Worm (Caenorhabditis elegans) whole organism, late embryonic: ENCODE results near the gene rnh-2.

ENCODE experiments used
- K02D7.2 ChIP-seq: sonication (generic microtip); optimal IDR thresholded peaks from 2 replicates; lab custom pipeline; 2017; ENCODE audit warnings: mild to moderate bottlenecking, missing genetic modification characterization, missing compliant biosample characterization
- ceh-18 ChIP-seq: sonication (generic microtip); optimal IDR thresholded peaks from 2 replicates; lab custom pipeline; 2016; ENCODE audit warnings: missing genetic modification characterization, missing compliant biosample characterization
- ceh-45 ChIP-seq: fragments of 200-800 bp; sonication (Bioruptor generic); IDR thresholded peaks from 2 replicates; pipeline ENCODE4 v1.3.6; 2022; ENCODE audit warnings: missing genetic modification reagents, missing genetic modification characterization, missing compliant biosample characterization
- ceh-6 ChIP-seq: fragments of 200-800 bp; sonication (Bioruptor generic); optimal IDR thresholded peaks from 2 replicates; lab custom pipeline; 2018; ENCODE audit warnings: mild to moderate bottlenecking, missing genetic modification characterization, missing compliant biosample characterization
- ceh-9 ChIP-seq: sonication (generic microtip); optimal IDR thresholded peaks from 2 replicates; lab custom pipeline; 2016; ENCODE audit warnings: mild to moderate bottlenecking, missing genetic modification characterization, inconsistent platforms, missing compliant biosample characterization
- elt-2 ChIP-seq: sonication (generic microtip); optimal IDR thresholded peaks from 2 replicates; lab custom pipeline; 2016; ENCODE audit warnings: missing genetic modification reagents, missing genetic modification characterization, missing compliant biosample characterization
- nfya-1 ChIP-seq: sonication (generic microtip); optimal IDR thresholded peaks from 2 replicates; lab custom pipeline; 2017; ENCODE audit warnings: missing genetic modification characterization, mild to moderate bottlenecking, missing compliant biosample characterization, antibody characterized with exemption, moderate library complexity
- pha-4 ChIP-seq: fragments of 150-350 bp; optimal IDR thresholded peaks from 2 replicates; lab custom pipeline; 2018; ENCODE audit warnings: missing biosample characterization, missing genetic modification reagents, missing genetic modification characterization
- pros-1 ChIP-seq: fragments of 150-350 bp; optimal IDR thresholded peaks from 2 replicates; lab custom pipeline; 2014; ENCODE audit warnings: missing biosample characterization, missing genetic modification reagents, missing genetic modification characterization
- sox-4 ChIP-seq: sonication (generic microtip); optimal IDR thresholded peaks from 2 replicates; lab custom pipeline; 2017; ENCODE audit warnings: mild to moderate bottlenecking, missing genetic modification characterization, inconsistent platforms, missing compliant biosample characterization
- tbx-2 ChIP-seq: sonication (generic microtip); optimal IDR thresholded peaks from 2 replicates; lab custom pipeline; 2016; ENCODE audit warnings: missing genetic modification characterization, missing compliant biosample characterization
- unc-55 ChIP-seq: sonication (generic microtip); optimal IDR thresholded peaks from 2 replicates; lab custom pipeline; 2017; ENCODE audit warnings: missing biosample characterization, missing genetic modification reagents, missing genetic modification characterization
- unc-86 ChIP-seq: sonication (generic microtip); optimal IDR thresholded peaks from 2 replicates; lab custom pipeline; 2016; ENCODE audit warnings: missing genetic modification characterization, missing compliant biosample characterization

- TF ChIP-seq tbx-2 (tag; lab: Kevin White, UChicago) (no peak), pros-1 (tag; lab: Kevin White, UChicago) (no peak), unc-55 (GFP tag; lab: Kevin White, UChicago) (no peak), pha-4 (no peak), unc-86 (tag; lab: Kevin White, UChicago) (no peak), elt-2 (no peak), ceh-18 (no peak), ceh-6 (GFP tag; lab: Kevin White, UChicago) (no peak), ceh-9 (tag; lab: Kevin White, UChicago) (no peak), nfya-1 (tag; lab: Kevin White, UChicago) (no peak), K02D7.2 (tag; lab: Kevin White, UChicago) (no peak), sox-4 (tag; lab: Kevin White, UChicago) (no peak), ceh-45 (GFP tag; lab: Robert Waterston, UW) (no peak)
These were observed 39.2 kb downstream of the rnh-2 start, which contains the start of gene glb-27 for ce11 chrII:8556166-8556565.
